Fruit fly (Drosophila melanogaster) S2 (cell line): ENCODE measurements around the gene Naa40.
A peak's percentile ranks its signal among the peaks of the same experiment; 100 is the strongest.

Experiments used
- CG8478 ChIP-seq: fragments of >200 bp; optimal IDR thresholded peaks from 2 replicates; lab custom pipeline; 2018
- CTCF ChIP-seq, 2 experiments: fragments of >200 bp; optimal IDR thresholded peaks; 2 replicates each; lab custom pipeline; 2018

Gene Naa40

dm6 chr3R:29697841-29698240 lies 26.9 kb downstream of the Naa40 start:
- TF ChIP-seq CG8478 (lab: Kevin White, UChicago) = no peak
- no peak for TF ChIP-seq CTCF (optimal IDR thresholded peaks at IDR 0.05; lab: Kevin White, UChicago)

DNA sequence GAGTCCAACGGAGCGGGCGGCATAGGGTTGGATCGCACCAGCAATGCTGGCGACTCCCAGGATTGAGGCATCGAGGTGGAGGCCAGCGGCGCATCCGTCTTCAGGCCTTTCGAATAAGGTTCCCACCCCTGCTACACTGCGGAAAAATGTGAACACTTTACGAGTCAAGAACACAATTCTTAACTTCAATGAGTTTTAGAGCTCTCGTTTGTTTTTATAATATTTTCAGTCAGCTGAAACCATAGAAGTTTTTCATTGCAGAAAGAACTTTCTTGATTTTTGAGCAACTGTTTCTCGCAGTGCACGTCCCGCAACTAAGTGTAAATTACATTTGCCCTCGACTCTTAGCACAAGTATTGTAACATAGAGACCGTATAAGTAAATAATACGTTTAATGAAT lies 28.4 kb downstream of the Naa40 start:
- TF ChIP-seq CG8478 (lab: Kevin White, UChicago) = no peak
- no peak for TF ChIP-seq CTCF (optimal IDR thresholded peaks at IDR 0.05; lab: Kevin White, UChicago)

DNA sequence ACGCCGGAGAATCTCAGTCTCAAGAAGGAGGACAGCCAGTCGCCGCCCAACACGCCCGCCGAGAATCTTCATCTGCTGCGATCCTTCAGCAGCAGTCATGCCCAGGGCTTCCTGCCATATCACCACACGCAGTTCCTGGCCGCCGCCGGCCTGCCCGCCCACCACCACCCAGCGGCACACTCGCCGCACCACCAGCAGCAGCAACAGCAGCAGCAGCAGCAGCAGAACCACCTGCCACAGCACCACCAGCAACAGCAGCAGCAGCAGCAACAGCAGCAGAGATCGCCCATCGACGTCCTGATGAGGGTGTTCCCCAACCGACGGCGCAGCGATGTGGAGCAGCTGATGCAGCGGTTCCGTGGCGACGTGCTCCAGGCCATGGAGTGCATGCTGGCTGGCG lies 29.0 kb downstream of the Naa40 start:
- TF ChIP-seq CTCF (optimal IDR thresholded peaks at IDR 0.05; lab: Kevin White, UChicago) (no peak), CG8478 (lab: Kevin White, UChicago) (no peak)

DNA sequence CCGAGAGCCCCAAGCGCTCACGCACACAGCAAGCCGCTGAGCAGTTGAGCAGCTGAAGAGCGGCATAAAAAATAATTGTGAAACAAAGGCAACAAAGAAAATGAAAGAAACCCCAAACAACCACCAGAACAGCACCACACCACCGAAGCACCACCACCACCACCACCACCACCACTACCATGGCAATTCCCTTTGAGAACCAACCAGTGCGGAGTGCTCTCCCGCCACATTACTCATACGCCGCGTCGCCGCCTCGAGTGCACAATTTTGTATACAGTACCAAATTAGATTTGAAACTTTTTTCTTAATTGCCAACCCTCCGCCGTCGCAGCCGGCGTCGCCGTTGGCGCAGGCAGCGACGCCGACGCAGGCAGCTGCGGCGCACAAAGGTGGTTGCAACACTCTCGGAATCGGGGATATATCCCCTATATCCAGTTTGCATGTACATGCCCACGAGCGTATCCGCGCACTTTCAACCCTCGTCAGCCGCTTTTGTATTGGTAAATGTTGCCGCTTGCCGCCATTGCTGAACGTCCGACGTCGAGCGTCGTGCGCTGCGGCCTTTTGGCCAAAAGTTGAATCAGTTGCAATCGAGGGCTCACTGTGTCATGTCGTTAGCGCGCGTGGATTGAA lies 32.6 kb downstream of the Naa40 start, which contains the start of gene dmrt99B:
dmrt99B (plus strand) TSS at position 583 of the 633 bp plus-strand sequence.
- no peak for TF ChIP-seq CG8478 (lab: Kevin White, UChicago)
- no peak for TF ChIP-seq CTCF (optimal IDR thresholded peaks at IDR 0.05; lab: Kevin White, UChicago)

DNA sequence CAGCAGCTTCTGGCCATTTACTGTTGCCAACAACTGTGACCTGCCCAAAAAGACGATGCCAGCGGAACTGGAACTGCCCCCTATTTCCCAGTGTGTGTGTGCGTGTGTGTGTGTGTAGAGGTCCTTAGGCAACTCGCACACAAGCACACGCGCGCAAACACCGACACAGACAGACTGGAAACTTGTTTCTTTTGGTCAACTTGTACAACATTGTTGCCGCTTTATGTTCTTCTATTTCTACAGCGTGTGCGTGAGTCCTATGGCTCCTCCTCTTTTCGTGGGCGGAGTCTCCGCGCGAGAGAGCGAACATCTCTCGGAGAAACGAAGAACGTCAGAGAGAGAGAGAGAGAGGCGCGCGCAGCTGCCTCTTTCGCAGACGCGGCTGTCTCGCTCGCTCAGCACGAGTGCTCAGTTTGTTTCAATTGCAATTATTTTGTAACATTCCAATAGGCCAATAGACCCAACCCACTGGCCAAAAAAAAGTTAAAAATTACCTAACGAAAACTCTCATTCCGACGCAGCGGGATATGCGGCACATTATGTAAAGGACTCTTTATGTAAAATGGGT lies 33.7 kb downstream of the Naa40 start:
- TF ChIP-seq CTCF (optimal IDR thresholded peaks at IDR 0.05; lab: Kevin White, UChicago) (no peak), CG8478 (lab: Kevin White, UChicago) (no peak)

DNA sequence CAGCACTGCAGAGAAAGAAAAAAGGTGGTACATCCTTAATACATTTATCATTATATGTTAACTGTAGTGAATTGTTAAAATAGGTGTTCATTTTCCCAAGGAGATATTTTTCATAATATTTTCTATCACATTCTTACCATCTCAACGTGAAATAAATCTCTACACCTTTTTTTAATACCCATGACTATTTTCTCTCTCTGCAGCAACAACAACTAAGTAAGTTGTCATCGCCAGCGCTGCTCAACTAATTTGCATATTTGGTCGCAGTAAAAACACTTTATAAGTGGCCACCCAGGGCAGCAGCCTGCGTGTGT lies 34.3 kb downstream of the Naa40 start:
- TF ChIP-seq CG8478 (lab: Kevin White, UChicago) (no peak), CTCF (optimal IDR thresholded peaks at IDR 0.05; lab: Kevin White, UChicago) (no peak)

DNA sequence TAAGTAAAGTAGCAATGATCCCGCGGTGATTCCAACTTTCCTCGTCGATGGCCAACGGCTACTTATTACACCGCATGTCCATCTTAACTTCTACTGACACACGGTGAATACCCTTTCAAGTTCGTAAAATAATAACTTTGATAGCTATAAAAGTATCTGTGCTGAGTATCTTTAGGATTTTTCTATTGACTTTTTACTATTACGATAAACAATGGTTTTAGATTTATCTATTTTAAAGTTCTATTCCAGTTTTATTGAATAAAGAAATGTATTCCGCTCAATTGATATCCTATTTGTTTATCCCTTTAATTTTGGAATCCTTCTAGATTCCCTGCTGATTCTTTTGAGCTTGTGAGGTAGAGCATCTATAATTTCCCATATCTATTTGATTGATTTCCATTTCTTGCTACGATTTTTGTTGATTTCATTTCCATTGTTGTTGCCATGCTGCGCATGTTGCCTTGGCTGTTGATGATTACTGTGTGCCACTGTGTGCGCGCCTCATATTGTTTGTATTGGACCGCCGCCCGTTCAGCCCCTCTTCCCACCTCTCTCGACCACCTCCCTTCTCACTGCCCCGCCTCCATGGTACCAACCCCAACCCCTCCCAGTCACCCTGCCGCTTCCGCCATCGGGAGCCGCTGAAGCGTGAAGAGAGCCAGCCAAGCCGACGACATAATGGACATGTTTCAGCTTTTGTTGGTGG lies 34.8 kb downstream of the Naa40 start:
- TF ChIP-seq CG8478 (lab: Kevin White, UChicago) = no peak
- TF ChIP-seq CTCF (optimal IDR thresholded peaks at IDR 0.05; lab: Kevin White, UChicago) = no peak

dm6 chr3R:29689211-29689610 lies 35.5 kb downstream of the Naa40 start, which contains the start of gene Obp99c:
TSS of gene Obp99c (minus strand) at chr3R:29689311.
- TF ChIP-seq CTCF (optimal IDR thresholded peaks at IDR 0.05; lab: Kevin White, UChicago) (no peak), CG8478 (lab: Kevin White, UChicago) (no peak)

- TF ChIP-seq CG8478 (lab: Kevin White, UChicago) (no peak), CTCF (optimal IDR thresholded peaks at IDR 0.05; lab: Kevin White, UChicago) (no peak)
Measured at dm6 chr3R:29686698-29687097, 38.1 kb downstream of the Naa40 start.

DNA sequence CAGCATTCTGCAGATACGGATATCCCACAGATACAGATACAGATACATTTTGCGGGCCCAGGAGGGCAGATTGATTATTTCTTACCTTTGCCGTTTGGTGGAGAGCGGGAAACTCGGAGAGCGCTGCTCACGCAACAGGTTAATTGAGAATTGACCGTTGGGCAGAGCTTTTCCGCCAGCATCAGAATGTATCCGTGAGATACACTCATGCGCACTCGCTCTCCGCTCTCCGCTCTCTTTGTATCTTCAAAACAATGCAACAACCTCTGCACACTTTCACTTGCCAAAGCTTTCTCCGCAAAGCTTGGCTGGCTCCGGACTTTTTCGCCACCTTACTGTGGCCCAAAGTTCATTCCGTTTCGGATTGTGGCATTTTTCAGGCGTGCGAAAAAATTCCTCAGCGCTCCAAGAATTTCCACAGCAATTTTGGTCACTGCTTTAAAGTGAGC lies 42.6 kb downstream of the Naa40 start, which contains the start of the genes CG7582 and Gycalpha99B:
CG7582 (minus strand) TSS at position 127 of the 449 bp plus-strand sequence.
Gycalpha99B (plus strand) TSS at position 352 of the 449 bp plus-strand sequence.
- TF ChIP-seq CTCF (optimal IDR thresholded peaks at IDR 0.05; lab: Kevin White, UChicago) (peak in 1 of 2 experiments; percentile 13), CG8478 (lab: Kevin White, UChicago) (no peak)

dm6 chr3R:29681241-29681640 lies 43.5 kb downstream of the Naa40 start:
- no peak for TF ChIP-seq CTCF (optimal IDR thresholded peaks at IDR 0.05; lab: Kevin White, UChicago)
- no peak for TF ChIP-seq CG8478 (lab: Kevin White, UChicago)

DNA sequence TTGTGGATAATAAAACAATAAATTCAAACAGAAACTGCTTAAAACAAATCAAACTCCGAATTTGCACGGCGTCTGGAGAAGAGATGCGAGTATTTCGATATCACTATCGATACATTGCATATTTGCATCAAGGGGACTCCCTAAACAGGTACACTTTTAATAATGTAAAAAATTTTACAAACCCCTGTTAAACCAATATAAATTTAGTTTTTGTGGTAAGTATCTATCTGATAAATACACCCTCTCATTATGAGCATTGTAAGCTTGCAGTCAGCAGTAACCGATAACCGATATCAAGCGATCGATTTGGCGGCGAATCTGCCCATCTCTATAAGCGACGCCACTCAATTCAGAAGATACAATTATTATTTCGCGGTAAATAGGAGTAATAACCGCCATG lies 49.4 kb downstream of the Naa40 start, which contains the start of the genes Bub3 and Cap-D2:
Bub3 (minus strand) TSS at position 89 of the 400 bp plus-strand sequence.
Cap-D2 (plus strand) TSS at position 319 of the 400 bp plus-strand sequence.
- TF ChIP-seq CG8478 (lab: Kevin White, UChicago) = no peak
- no peak for TF ChIP-seq CTCF (optimal IDR thresholded peaks at IDR 0.05; lab: Kevin White, UChicago)
